Worm (Caenorhabditis elegans) whole organism, mixed stage, embryonic: ENCODE results near the gene srz-42.

Experiments
- nhr-76 ChIP-seq: sonication (generic microtip); optimal IDR thresholded peaks from 2 replicates; lab custom pipeline; 2017; ENCODE audit warnings: missing biosample characterization, missing genetic modification characterization
- sptf-1 ChIP-seq: sonication (generic microtip); optimal IDR thresholded peaks from 2 replicates; lab custom pipeline; 2017; ENCODE audit warnings: mild to moderate bottlenecking, missing genetic modification characterization, moderate library complexity, missing compliant biosample characterization

- TF ChIP-seq sptf-1 (tag; lab: Kevin White, UChicago) (no peak), nhr-76 (tag; lab: Kevin White, UChicago) (no peak)
Observed at ce11 chrIV:14115556-14115955, 13.6 kb upstream of the srz-42 start.
